Worm (Caenorhabditis elegans): ENCODE measurements around the gene odr-4.

The odr-4 gene

ce11 chrIII:6756769-6757168, 26.2 kb downstream of the odr-4 start:
- TF ChIP-seq ztf-28 (GFP tag; IDR thresholded peaks at IDR 0.05), result no peak
